Worm (Caenorhabditis elegans) whole organism, midembryonic: ENCODE data around the gene col-103.

Experiments
- T22C8.4 ChIP-seq: fragments of 200-800 bp; sonication (Bioruptor generic); IDR thresholded peaks from 2 replicates; pipeline ENCODE4 v1.3.6; 2022; ENCODE audit warnings: missing genetic modification characterization, missing compliant biosample characterization
- cog-1 ChIP-seq: sonication (generic microtip); optimal IDR thresholded peaks from 2 replicates; lab custom pipeline; 2016; ENCODE audit warnings: missing genetic modification characterization, missing compliant biosample characterization
- flt-1 ChIP-seq: fragments of 200-800 bp; sonication (Bioruptor generic); IDR thresholded peaks from 2 replicates; pipeline ENCODE4 v1.3.6; 2022; ENCODE audit warnings: missing genetic modification characterization, missing compliant biosample characterization
- klf-2 ChIP-seq: fragments of 200-800 bp; sonication (Bioruptor generic); conservative IDR thresholded peaks from 2 replicates; pipeline ENCODE4 v1.3.6; 2022; ENCODE audit warnings: missing genetic modification reagents, missing genetic modification characterization, missing compliant biosample characterization
- med-1 ChIP-seq: sonication (generic microtip); optimal IDR thresholded peaks from 2 replicates; lab custom pipeline; 2017; ENCODE audit warnings: missing genetic modification characterization, mild to moderate bottlenecking, missing compliant biosample characterization, antibody characterized with exemption, missing genetic modification reagents; ENCODE audit not compliant: insufficient read depth
- ref-1 ChIP-seq: fragments of 200-800 bp; sonication (Bioruptor generic); conservative IDR thresholded peaks from 2 replicates; pipeline ENCODE4 v1.3.6; 2022; ENCODE audit warnings: missing genetic modification reagents, missing genetic modification characterization, missing compliant biosample characterization
- tab-1 ChIP-seq: fragments of 200-800 bp; sonication (Bioruptor generic); IDR thresholded peaks from 2 replicates; pipeline ENCODE4 v1.3.6; 2022; ENCODE audit warnings: missing genetic modification characterization, missing compliant biosample characterization
- ztf-23 ChIP-seq: fragments of 200-800 bp; sonication (Bioruptor generic); IDR thresholded peaks from 2 replicates; pipeline ENCODE4 v1.3.6; 2022; ENCODE audit warnings: missing genetic modification reagents, missing genetic modification characterization, missing compliant biosample characterization
- ztf-29 ChIP-seq: fragments of 200-800 bp; sonication (Bioruptor generic); IDR thresholded peaks from 2 replicates; pipeline ENCODE4 v1.3.6; 2022; ENCODE audit warnings: missing genetic modification reagents, missing genetic modification characterization, missing compliant biosample characterization

Gene col-103

DNA sequence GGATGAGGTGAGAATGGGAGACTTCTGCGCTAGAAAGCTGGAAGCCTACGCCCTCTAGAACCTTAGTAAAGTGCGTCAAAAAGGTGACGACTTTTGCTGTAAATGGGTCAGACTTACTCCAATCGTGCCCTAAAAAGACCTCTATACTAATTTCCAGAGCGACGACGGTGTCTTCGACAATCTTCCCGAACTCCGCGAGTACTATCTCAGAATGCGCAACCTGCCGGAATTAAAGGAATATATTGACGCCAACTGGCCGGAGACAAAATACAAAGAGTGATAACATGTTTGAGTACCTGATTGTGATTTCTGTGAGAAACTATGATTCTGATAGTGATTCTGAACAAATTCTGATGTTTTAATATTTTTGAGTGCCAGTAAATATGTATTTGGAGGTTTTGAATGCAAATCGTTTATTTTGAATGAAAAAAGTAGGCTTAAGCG lies 1.4 kb downstream of the col-103 start:
- TF ChIP-seq ztf-23 (GFP tag; lab: Robert Waterston, UW) (no peak), flt-1 (GFP tag; lab: Robert Waterston, UW) (no peak), ztf-29 (no peak), T22C8.4 (GFP tag; lab: Robert Waterston, UW) (no peak), ref-1 (GFP tag; lab: Robert Waterston, UW) (no peak), cog-1 (tag; lab: Kevin White, UChicago) (no peak), klf-2 (GFP tag; lab: Robert Waterston, UW) (no peak)

DNA sequence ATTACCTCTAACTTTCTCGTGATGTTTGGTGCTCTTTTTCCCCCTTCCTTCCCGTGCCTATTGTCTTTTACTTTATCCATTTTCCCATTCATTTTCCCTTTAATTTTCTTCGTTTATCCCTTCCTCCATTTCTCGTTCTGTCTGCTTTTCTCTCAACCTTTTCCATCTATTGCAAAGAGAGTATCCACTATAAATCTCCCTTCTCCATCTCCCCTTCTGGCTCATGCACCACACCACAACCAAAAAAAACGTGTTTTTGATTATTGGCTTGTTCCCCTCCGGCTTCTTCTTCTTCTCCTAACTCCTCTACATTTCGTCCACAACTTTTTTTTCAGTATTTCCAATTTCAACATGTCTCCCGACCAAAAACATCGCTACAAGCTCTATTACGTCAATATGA lies 3.2 kb downstream of the col-103 start, which contains the start of gene gst-40:
Gene gst-40 (plus strand): TSS at position 236 of the 400 bp plus-strand sequence.
- TF ChIP-seq ztf-23 (GFP tag; lab: Robert Waterston, UW) (no peak), T22C8.4 (GFP tag; lab: Robert Waterston, UW) (no peak), ref-1 (GFP tag; lab: Robert Waterston, UW) (no peak), cog-1 (tag; lab: Kevin White, UChicago) (no peak), ztf-29 (no peak)

DNA sequence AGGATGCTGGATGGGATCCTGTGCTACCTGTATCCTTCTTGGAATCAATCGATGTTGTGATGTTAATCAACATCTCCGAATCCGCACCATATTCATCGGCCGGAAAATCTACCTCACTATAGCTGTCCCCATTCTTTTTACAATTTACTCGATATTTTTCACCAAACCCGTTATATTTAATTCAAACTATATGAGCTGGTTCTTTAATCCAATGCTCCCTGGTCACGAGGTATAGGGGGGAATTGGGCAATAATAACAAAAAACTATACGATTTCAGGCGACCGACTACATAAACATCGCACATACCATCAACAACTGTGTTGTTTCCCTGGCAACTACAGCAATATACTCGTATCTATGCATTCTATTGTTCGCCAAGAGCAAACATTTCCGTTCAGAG lies 5.9 kb downstream of the col-103 start:
- TF ChIP-seq klf-2 (GFP tag; lab: Robert Waterston, UW) (no peak), ref-1 (GFP tag; lab: Robert Waterston, UW) (no peak), cog-1 (tag; lab: Kevin White, UChicago) (no peak), ztf-29 (no peak), tab-1 (GFP tag; lab: Robert Waterston, UW) (no peak), ztf-23 (GFP tag; lab: Robert Waterston, UW) (no peak), T22C8.4 (GFP tag; lab: Robert Waterston, UW) (no peak)

DNA sequence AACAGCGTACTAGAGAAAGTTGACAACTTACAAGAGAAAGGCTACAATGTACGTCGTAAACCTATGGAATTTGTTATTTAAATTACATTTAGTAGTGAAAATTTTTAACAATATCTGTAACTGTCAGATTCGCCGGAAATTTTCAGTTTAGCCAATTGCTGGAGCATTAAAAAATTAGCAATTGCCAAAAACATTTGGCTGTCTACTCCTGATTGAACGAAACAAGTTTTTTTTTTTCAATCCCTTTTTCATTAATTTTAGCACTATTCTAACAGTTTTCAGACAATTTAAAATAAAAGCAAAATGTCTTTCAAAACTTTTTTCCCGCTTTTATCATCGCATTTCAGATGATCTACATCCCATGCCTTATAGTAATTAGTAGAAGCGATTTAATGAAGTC lies 6.5 kb downstream of the col-103 start:
- TF ChIP-seq klf-2 (GFP tag; lab: Robert Waterston, UW) = no peak
- no peak for TF ChIP-seq ztf-23 (GFP tag; lab: Robert Waterston, UW)
- no peak for TF ChIP-seq cog-1 (tag; lab: Kevin White, UChicago)

- no peak for TF ChIP-seq ztf-29
- no peak for TF ChIP-seq ref-1 (GFP tag; lab: Robert Waterston, UW)
- no peak for TF ChIP-seq cog-1 (tag; lab: Kevin White, UChicago)
- TF ChIP-seq tab-1 (GFP tag; lab: Robert Waterston, UW) = no peak
- TF ChIP-seq flt-1 (GFP tag; lab: Robert Waterston, UW) = no peak
- no peak for TF ChIP-seq klf-2 (GFP tag; lab: Robert Waterston, UW)
- no peak for TF ChIP-seq med-1 (GFP tag; lab: Kevin White, UChicago)
- TF ChIP-seq ztf-23 (GFP tag; lab: Robert Waterston, UW) = no peak
- no peak for TF ChIP-seq T22C8.4 (GFP tag; lab: Robert Waterston, UW)
Measured at ce11 chrIV:756421-756820, 7.1 kb downstream of the col-103 start, which contains the start of gene srt-23. TSS of gene srt-23 (plus strand) at chrIV:756721.

ce11 chrIV:754357-754972 lies 9.0 kb downstream of the col-103 start:
- no peak for TF ChIP-seq med-1 (GFP tag; lab: Kevin White, UChicago)

DNA sequence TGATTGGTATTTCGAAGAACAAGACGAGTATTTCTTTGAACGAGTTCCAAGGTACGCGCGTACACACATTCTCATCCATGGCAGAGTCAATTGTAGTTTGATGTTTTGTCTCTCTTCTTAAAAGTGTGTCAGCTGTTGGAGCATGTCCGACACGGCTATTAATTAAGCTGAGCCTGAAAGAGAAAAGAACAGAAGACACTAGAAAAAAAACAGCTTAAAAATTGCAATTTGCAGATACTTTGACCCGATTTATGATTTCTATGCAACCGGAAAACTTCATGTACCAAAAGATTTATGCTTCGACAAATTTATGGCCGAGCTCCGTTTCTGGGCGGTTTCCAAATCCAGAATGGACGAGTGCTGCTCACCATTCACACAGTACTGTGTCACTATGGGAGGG lies 13.9 kb downstream of the col-103 start:
- TF ChIP-seq ref-1 (GFP tag; lab: Robert Waterston, UW) (no peak), ztf-29 (no peak), med-1 (GFP tag; lab: Kevin White, UChicago) (no peak)

ce11 chrIV:746333-746732 lies 17.1 kb downstream of the col-103 start:
- TF ChIP-seq klf-2 (GFP tag; lab: Robert Waterston, UW) = no peak
- TF ChIP-seq flt-1 (GFP tag; lab: Robert Waterston, UW) = no peak
- no peak for TF ChIP-seq T22C8.4 (GFP tag; lab: Robert Waterston, UW)
- no peak for TF ChIP-seq ztf-23 (GFP tag; lab: Robert Waterston, UW)
- no peak for TF ChIP-seq ztf-29
- TF ChIP-seq ref-1 (GFP tag; lab: Robert Waterston, UW) = no peak

- TF ChIP-seq cog-1 (tag; lab: Kevin White, UChicago) (no peak), T22C8.4 (GFP tag; lab: Robert Waterston, UW) (no peak)
Measured at ce11 chrIV:741831-742230, 21.6 kb downstream of the col-103 start.

ce11 chrIV:740674-741073 lies 22.8 kb downstream of the col-103 start:
- TF ChIP-seq cog-1 (tag; lab: Kevin White, UChicago) = no peak
- no peak for TF ChIP-seq flt-1 (GFP tag; lab: Robert Waterston, UW)
- TF ChIP-seq ref-1 (GFP tag; lab: Robert Waterston, UW) = no peak
- TF ChIP-seq ztf-29 = no peak
- TF ChIP-seq med-1 (GFP tag; lab: Kevin White, UChicago) = no peak
- no peak for TF ChIP-seq T22C8.4 (GFP tag; lab: Robert Waterston, UW)
- no peak for TF ChIP-seq tab-1 (GFP tag; lab: Robert Waterston, UW)

DNA sequence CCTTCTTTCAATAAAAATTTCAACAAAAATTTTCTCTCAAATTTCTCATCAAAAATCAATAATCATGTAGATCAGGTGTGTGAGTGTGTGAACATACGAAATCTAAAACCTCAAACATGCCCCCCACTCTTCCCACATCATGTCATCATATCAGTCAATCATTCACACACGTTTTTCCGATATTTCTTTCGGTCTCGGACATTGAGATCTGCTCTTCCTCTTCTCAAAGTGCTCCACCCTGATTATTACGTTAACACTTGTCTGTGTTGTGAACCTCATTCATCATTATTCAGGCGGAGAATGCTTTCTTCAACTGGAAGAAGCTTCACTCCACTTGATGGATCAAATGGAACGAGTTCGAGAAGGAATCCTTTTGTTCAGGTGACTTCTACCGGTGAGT lies 27.0 kb downstream of the col-103 start, which contains the start of gene kvs-5:
Gene kvs-5 (plus strand): TSS at position 301 of the 400 bp plus-strand sequence.
- no peak for TF ChIP-seq flt-1 (GFP tag; lab: Robert Waterston, UW)
- no peak for TF ChIP-seq med-1 (GFP tag; lab: Kevin White, UChicago)
- TF ChIP-seq cog-1 (tag; lab: Kevin White, UChicago) = no peak
- no peak for TF ChIP-seq ref-1 (GFP tag; lab: Robert Waterston, UW)
- TF ChIP-seq klf-2 (GFP tag; lab: Robert Waterston, UW) = no peak
- no peak for TF ChIP-seq tab-1 (GFP tag; lab: Robert Waterston, UW)
- TF ChIP-seq T22C8.4 (GFP tag; lab: Robert Waterston, UW) = no peak
- TF ChIP-seq ztf-29 = no peak
- no peak for TF ChIP-seq ztf-23 (GFP tag; lab: Robert Waterston, UW)
